Worm (Caenorhabditis elegans) whole organism, L2 larva: ENCODE measurements around the gene ttll-4.

Source experiments
- C34F6.9 ChIP-seq: fragments of 150-350 bp; optimal IDR thresholded peaks from 2 replicates; lab custom pipeline; 2014; ENCODE audit warnings: missing biosample characterization, missing genetic modification characterization
- F13H6.1 ChIP-seq: sonication (generic microtip); optimal IDR thresholded peaks from 2 replicates; lab custom pipeline; 2016; ENCODE audit warnings: missing genetic modification characterization, missing compliant biosample characterization
- Y55F3AM.14 ChIP-seq: fragments of 200-800 bp; sonication (Bioruptor generic); optimal IDR thresholded peaks from 2 replicates; lab custom pipeline; 2018; ENCODE audit warnings: mild to moderate bottlenecking, missing genetic modification characterization, missing compliant biosample characterization
- alr-1 ChIP-seq: fragments of 150-350 bp; optimal IDR thresholded peaks from 2 replicates; lab custom pipeline; 2014; ENCODE audit warnings: missing biosample characterization, missing genetic modification characterization
- aly-2 ChIP-seq: fragments of 150-350 bp; optimal IDR thresholded peaks from 2 replicates; lab custom pipeline; 2014; ENCODE audit warnings: missing biosample characterization, missing genetic modification characterization
- blmp-1 ChIP-seq: sonication (generic microtip); optimal IDR thresholded peaks from 2 replicates; lab custom pipeline; 2017; ENCODE audit warnings: missing genetic modification characterization, mild to moderate bottlenecking, missing compliant biosample characterization, antibody characterized with exemption, moderate library complexity; ENCODE audit not compliant: insufficient read depth
- ceh-16 ChIP-seq: fragments of 150-350 bp; optimal IDR thresholded peaks from 2 replicates; lab custom pipeline; 2014; ENCODE audit warnings: missing biosample characterization, missing genetic modification characterization
- egl-27 ChIP-seq: sonication (generic microtip); optimal IDR thresholded peaks from 3 replicates; lab custom pipeline; 2017; ENCODE audit warnings: missing biosample characterization, missing genetic modification reagents, missing genetic modification characterization
- fos-1 ChIP-seq: fragments of 150-350 bp; optimal IDR thresholded peaks from 2 replicates; lab custom pipeline; 2014; ENCODE audit warnings: missing biosample characterization, missing genetic modification characterization
- lin-11 ChIP-seq: fragments of 150-350 bp; sonication (generic microtip); optimal IDR thresholded peaks from 2 replicates; lab custom pipeline; 2014; ENCODE audit warnings: missing biosample characterization, missing genetic modification characterization, inconsistent platforms, mixed read lengths
- lin-39 ChIP-seq: fragments of 150-350 bp; optimal IDR thresholded peaks from 2 replicates; lab custom pipeline; 2014; ENCODE audit warnings: missing biosample characterization, missing genetic modification reagents, missing genetic modification characterization
- lsy-2 ChIP-seq, 2 experiments: fragments of 150-350 bp in 1 of 2; sonication (generic microtip) in 1 of 2; optimal IDR thresholded peaks; 2 replicates each; lab custom pipeline; 2014 to 2017; ENCODE audit warnings: missing biosample characterization in 2 of 2, missing genetic modification characterization in 2 of 2
- mbf-1 ChIP-seq: sonication (generic microtip); optimal IDR thresholded peaks from 2 replicates; lab custom pipeline; 2017; ENCODE audit warnings: missing biosample characterization, missing genetic modification characterization
- mdl-1 ChIP-seq, 2 experiments: fragments of 150-350 bp in 1 of 2; sonication (generic microtip) in 1 of 2; optimal IDR thresholded peaks; 2 replicates each; lab custom pipeline; 2017; ENCODE audit warnings: missing biosample characterization in 2 of 2, missing genetic modification characterization in 2 of 2
- nhr-129 ChIP-seq: fragments of 150-350 bp; optimal IDR thresholded peaks from 2 replicates; lab custom pipeline; 2014; ENCODE audit warnings: missing biosample characterization, missing genetic modification characterization
- nhr-23 ChIP-seq: fragments of 150-350 bp; optimal IDR thresholded peaks from 2 replicates; lab custom pipeline; 2014; ENCODE audit warnings: missing biosample characterization, missing genetic modification reagents, missing genetic modification characterization
- nhr-237 ChIP-seq: fragments of 150-350 bp; optimal IDR thresholded peaks from 2 replicates; lab custom pipeline; 2014; ENCODE audit warnings: missing biosample characterization, missing genetic modification characterization
- nhr-25 ChIP-seq: fragments of 150-350 bp; sonication (generic microtip); optimal IDR thresholded peaks from 3 replicates; lab custom pipeline; 2014; ENCODE audit warnings: missing biosample characterization, missing genetic modification characterization
- sma-3 ChIP-seq: sonication (generic microtip); optimal IDR thresholded peaks from 2 replicates; lab custom pipeline; 2016; ENCODE audit warnings: missing genetic modification reagents, missing genetic modification characterization, missing compliant biosample characterization
- sma-9 ChIP-seq, 2 experiments: fragments of 150-350 bp in 1 of 2; sonication (generic microtip) in 1 of 2; optimal IDR thresholded peaks; 2 replicates each; lab custom pipeline; 2014 to 2016; ENCODE audit warnings: missing genetic modification characterization in 2 of 2, mild to moderate bottlenecking in 1 of 2, missing biosample characterization in 1 of 2, missing compliant biosample characterization in 1 of 2, missing genetic modification reagents in 1 of 2, moderate library complexity in 1 of 2
- snpc-4 ChIP-seq: fragments of 150-350 bp; optimal IDR thresholded peaks from 2 replicates; lab custom pipeline; 2014; ENCODE audit warnings: missing biosample characterization, missing genetic modification characterization
- unc-55 ChIP-seq: fragments of 150-350 bp; sonication (generic microtip); optimal IDR thresholded peaks from 3 replicates; lab custom pipeline; 2014; ENCODE audit warnings: missing biosample characterization, missing genetic modification reagents, missing genetic modification characterization
- unc-62 ChIP-seq: fragments of 150-350 bp; optimal IDR thresholded peaks from 2 replicates; lab custom pipeline; 2014; ENCODE audit warnings: missing biosample characterization, missing genetic modification reagents, missing genetic modification characterization
- zag-1 ChIP-seq: fragments of 150-350 bp; optimal IDR thresholded peaks from 2 replicates; lab custom pipeline; 2014; ENCODE audit warnings: missing biosample characterization, missing genetic modification characterization
- ztf-1 ChIP-seq: fragments of 200-800 bp; sonication (Bioruptor generic); conservative IDR thresholded peaks from 2 replicates; pipeline ENCODE4 v1.3.6; 2022; ENCODE audit warnings: missing genetic modification characterization, missing compliant biosample characterization

Gene ttll-4

ce11 chrIII:10178552-10178951 lies 54.6 kb downstream of the ttll-4 start:
- no peak for TF ChIP-seq nhr-23 (tag; lab: Kevin White, UChicago)

- TF ChIP-seq ceh-16 (no peak), alr-1 (no peak), Y55F3AM.14 (GFP tag; lab: Kevin White, UChicago) (no peak), sma-9 (GFP tag; optimal IDR thresholded peaks at IDR 0.05; lab: Kevin White, UChicago) (no peak), sma-9 (tag; optimal IDR thresholded peaks at IDR 0.05; lab: Kevin White, UChicago) (no peak), lin-39 (tag; lab: Kevin White, UChicago) (no peak), zag-1 (tag; lab: Kevin White, UChicago) (no peak), unc-62 (GFP tag; lab: Kevin White, UChicago) (no peak), nhr-25 (tag; lab: Kevin White, UChicago) (no peak), nhr-237 (tag; lab: Kevin White, UChicago) (no peak), unc-55 (no peak), sma-3 (GFP tag; lab: Kevin White, UChicago) (no peak), F13H6.1 (no peak), mbf-1 (tag; lab: Kevin White, UChicago) (no peak), snpc-4 (tag; lab: Kevin White, UChicago) (no peak)
Observed at ce11 chrIII:10179444-10179843, 55.5 kb downstream of the ttll-4 start.

ce11 chrIII:10181868-10182267 lies 57.9 kb downstream of the ttll-4 start:
- TF ChIP-seq unc-55 (no peak), blmp-1 (tag; lab: Kevin White, UChicago) (no peak), aly-2 (no peak), mdl-1 (tag; optimal IDR thresholded peaks at IDR 0.05; lab: Kevin White, UChicago) (no peak), alr-1 (no peak), F13H6.1 (no peak), ztf-1 (GFP tag; lab: Robert Waterston, UW) (no peak), zag-1 (tag; lab: Kevin White, UChicago) (no peak), egl-27 (tag; lab: Kevin White, UChicago) (no peak), lin-39 (tag; lab: Kevin White, UChicago) (no peak), lin-11 (tag; lab: Kevin White, UChicago) (no peak), fos-1 (tag; lab: Kevin White, UChicago) (no peak), C34F6.9 (tag; lab: Kevin White, UChicago) (no peak), ceh-16 (no peak), sma-9 (GFP tag; optimal IDR thresholded peaks at IDR 0.05; lab: Kevin White, UChicago) (no peak), sma-9 (tag; optimal IDR thresholded peaks at IDR 0.05; lab: Kevin White, UChicago) (no peak), lsy-2 (tag; optimal IDR thresholded peaks at IDR 0.05; lab: Kevin White, UChicago) (no peak), sma-3 (GFP tag; lab: Kevin White, UChicago) (no peak), nhr-129 (tag; lab: Kevin White, UChicago) (no peak)
